Worm (Caenorhabditis elegans) whole organism, L1 larva: ENCODE measurements around the gene F35G12.5.

Experiments used
- C04F5.9 ChIP-seq: sonication (generic microtip); optimal IDR thresholded peaks from 2 replicates; lab custom pipeline; 2016; ENCODE audit warnings: missing genetic modification characterization, missing compliant biosample characterization
- F16B12.6 ChIP-seq: fragments of 150-350 bp; optimal IDR thresholded peaks from 2 replicates; lab custom pipeline; 2014; ENCODE audit warnings: missing biosample characterization, missing genetic modification characterization
- aha-1 ChIP-seq: fragments of 150-350 bp; optimal IDR thresholded peaks from 2 replicates; lab custom pipeline; 2014; ENCODE audit warnings: missing biosample characterization, missing genetic modification characterization
- alr-1 ChIP-seq: fragments of 200-800 bp; sonication (Bioruptor generic); optimal IDR thresholded peaks from 2 replicates; lab custom pipeline; 2018; ENCODE audit warnings: borderline replicate concordance, mild to moderate bottlenecking, missing genetic modification characterization, missing compliant biosample characterization
- ama-1 ChIP-seq: fragments of 150-350 bp; optimal IDR thresholded peaks from 2 replicates; lab custom pipeline; 2014
- blmp-1 ChIP-seq: fragments of 150-350 bp; optimal IDR thresholded peaks from 2 replicates; lab custom pipeline; 2014; ENCODE audit warnings: missing biosample characterization, missing genetic modification characterization
- ceh-63 ChIP-seq: fragments of 200-800 bp; sonication (Bioruptor generic); optimal IDR thresholded peaks from 2 replicates; lab custom pipeline; 2018; ENCODE audit warnings: mild to moderate bottlenecking, missing genetic modification characterization, missing compliant biosample characterization
- ceh-82 ChIP-seq, 3 experiments: fragments of 150-350 bp in 1 of 3; sonication (generic microtip) in 2 of 3; optimal IDR thresholded peaks; 2 replicates each; lab custom pipeline; 2014 to 2017; ENCODE audit warnings: missing biosample characterization in 3 of 3, missing genetic modification characterization in 3 of 3
- ceh-90 ChIP-seq: sonication (generic microtip); optimal IDR thresholded peaks from 2 replicates; lab custom pipeline; 2016; ENCODE audit warnings: missing genetic modification characterization, missing compliant biosample characterization
- ces-1 ChIP-seq: fragments of 150-350 bp; optimal IDR thresholded peaks from 2 replicates; lab custom pipeline; 2014; ENCODE audit warnings: missing biosample characterization, missing genetic modification reagents, missing genetic modification characterization
- dsc-1 ChIP-seq: sonication (generic microtip); optimal IDR thresholded peaks from 2 replicates; lab custom pipeline; 2016; ENCODE audit warnings: mild to moderate bottlenecking, missing genetic modification characterization, missing compliant biosample characterization
- efl-1 ChIP-seq, 4 experiments: fragments of 150-350 bp; optimal IDR thresholded peaks in 3 of 4; peaks in 1 of 4; 1 replicate in 1 of 4; 2 replicates in 3 of 4; lab custom pipeline; 2014; ENCODE audit warnings: missing biosample characterization in 2 of 4, missing genetic modification characterization in 2 of 4, missing genetic modification reagents in 2 of 4
- egl-27 ChIP-seq, 2 experiments: fragments of 150-350 bp in 1 of 2; sonication (generic microtip); optimal IDR thresholded peaks; 3 replicates each; lab custom pipeline; 2017 to 2018; ENCODE audit warnings: missing biosample characterization in 2 of 2, missing genetic modification characterization in 2 of 2, missing genetic modification reagents in 2 of 2
- elt-2 ChIP-seq: sonication (generic microtip); optimal IDR thresholded peaks from 2 replicates; lab custom pipeline; 2016; ENCODE audit warnings: missing genetic modification characterization, mild to moderate bottlenecking, inconsistent platforms, missing compliant biosample characterization, missing genetic modification reagents
- ets-5 ChIP-seq: fragments of 200-800 bp; sonication (Bioruptor generic); IDR thresholded peaks from 2 replicates; pipeline ENCODE4 v1.3.6; 2022; ENCODE audit warnings: missing genetic modification characterization, missing compliant biosample characterization
- fkh-4 ChIP-seq: sonication (generic microtip); optimal IDR thresholded peaks from 2 replicates; lab custom pipeline; 2016; ENCODE audit warnings: missing compliant biosample characterization, missing genetic modification characterization, borderline replicate concordance
- fkh-8 ChIP-seq: sonication (generic microtip); optimal IDR thresholded peaks from 2 replicates; lab custom pipeline; 2016; ENCODE audit warnings: mild to moderate bottlenecking, missing genetic modification characterization, missing compliant biosample characterization
- hlh-4 ChIP-seq: sonication (generic microtip); optimal IDR thresholded peaks from 2 replicates; lab custom pipeline; 2016; ENCODE audit warnings: mild to moderate bottlenecking, missing genetic modification characterization, missing compliant biosample characterization
- isw-1 ChIP-seq: fragments of 200-800 bp; sonication (Bioruptor generic); IDR thresholded peaks from 2 replicates; pipeline ENCODE4 v1.3.6; 2022; ENCODE audit warnings: missing genetic modification characterization, missing compliant biosample characterization
- jun-1 ChIP-seq: fragments of 150-350 bp; optimal IDR thresholded peaks from 2 replicates; lab custom pipeline; 2014; ENCODE audit warnings: missing biosample characterization, missing genetic modification reagents, missing genetic modification characterization
- lin-14 ChIP-seq: fragments of 200-800 bp; sonication (Bioruptor generic); optimal IDR thresholded peaks from 2 replicates; lab custom pipeline; 2018; ENCODE audit warnings: mild to moderate bottlenecking, missing genetic modification characterization, moderate library complexity, missing compliant biosample characterization
- lsy-2 ChIP-seq, 2 experiments: fragments of 150-350 bp; optimal IDR thresholded peaks; 2 replicates each; lab custom pipeline; 2014; ENCODE audit warnings: missing biosample characterization in 2 of 2, missing genetic modification characterization in 2 of 2
- mef-2 ChIP-seq: fragments of 150-350 bp; optimal IDR thresholded peaks from 2 replicates; lab custom pipeline; 2014; ENCODE audit warnings: missing biosample characterization, missing genetic modification characterization
- mep-1 ChIP-seq: fragments of 150-350 bp; optimal IDR thresholded peaks from 2 replicates; lab custom pipeline; 2014; ENCODE audit warnings: missing biosample characterization, missing genetic modification characterization
- nhr-11 ChIP-seq: fragments of 150-350 bp; optimal IDR thresholded peaks from 2 replicates; lab custom pipeline; 2014; ENCODE audit warnings: missing biosample characterization, missing genetic modification characterization
- nhr-12 ChIP-seq: sonication (generic microtip); optimal IDR thresholded peaks from 2 replicates; lab custom pipeline; 2017; ENCODE audit warnings: missing biosample characterization, missing genetic modification characterization
- nhr-237 ChIP-seq: fragments of 150-350 bp; optimal IDR thresholded peaks from 2 replicates; lab custom pipeline; 2014; ENCODE audit warnings: missing biosample characterization, missing genetic modification characterization
- nhr-47 ChIP-seq: sonication (generic microtip); optimal IDR thresholded peaks from 2 replicates; lab custom pipeline; 2016; ENCODE audit warnings: mild to moderate bottlenecking, missing genetic modification characterization, moderate library complexity, missing compliant biosample characterization
- nhr-76 ChIP-seq: sonication (generic microtip); optimal IDR thresholded peaks from 2 replicates; lab custom pipeline; 2017; ENCODE audit warnings: missing biosample characterization, missing genetic modification characterization
- nhr-77 ChIP-seq: fragments of 150-350 bp; optimal IDR thresholded peaks from 2 replicates; lab custom pipeline; 2014; ENCODE audit warnings: missing biosample characterization, missing genetic modification characterization
- nhr-85 ChIP-seq: sonication (generic microtip); peaks from one replicate; lab custom pipeline; 2016; ENCODE audit warnings: missing genetic modification characterization, inconsistent platforms, missing compliant biosample characterization
- nhr-90 ChIP-seq: sonication (generic microtip); optimal IDR thresholded peaks from 2 replicates; lab custom pipeline; 2016; ENCODE audit warnings: mild to moderate bottlenecking, missing genetic modification characterization, missing compliant biosample characterization; ENCODE audit not compliant: poor library complexity
- pax-3 ChIP-seq: fragments of 200-800 bp; sonication (Bioruptor generic); optimal IDR thresholded peaks from 2 replicates; lab custom pipeline; 2018; ENCODE audit warnings: mild to moderate bottlenecking, missing genetic modification characterization, moderate library complexity, missing compliant biosample characterization
- rnt-1 ChIP-seq: sonication (generic microtip); optimal IDR thresholded peaks from 2 replicates; lab custom pipeline; 2016; ENCODE audit warnings: mild to moderate bottlenecking, missing genetic modification characterization, moderate library complexity, missing compliant biosample characterization
- skn-1 ChIP-seq: fragments of 150-350 bp; optimal IDR thresholded peaks from 2 replicates; lab custom pipeline; 2014; ENCODE audit warnings: missing biosample characterization, missing genetic modification characterization
- snu-23 ChIP-seq: sonication (generic microtip); optimal IDR thresholded peaks from 2 replicates; lab custom pipeline; 2016; ENCODE audit warnings: missing genetic modification characterization, missing compliant biosample characterization
- sox-4 ChIP-seq: sonication (generic microtip); optimal IDR thresholded peaks from 2 replicates; lab custom pipeline; 2016; ENCODE audit warnings: missing genetic modification characterization, missing compliant biosample characterization
- swsn-7 ChIP-seq: sonication (generic microtip); optimal IDR thresholded peaks from 2 replicates; lab custom pipeline; 2016; ENCODE audit warnings: missing genetic modification characterization, missing compliant biosample characterization
- tbx-2 ChIP-seq: sonication (generic microtip); optimal IDR thresholded peaks from 2 replicates; lab custom pipeline; 2016; ENCODE audit warnings: missing genetic modification characterization, missing compliant biosample characterization
- unc-130 ChIP-seq: fragments of 150-350 bp; optimal IDR thresholded peaks from 2 replicates; lab custom pipeline; 2017; ENCODE audit warnings: missing biosample characterization, missing genetic modification characterization, inconsistent platforms
- unc-30 ChIP-seq: sonication (generic microtip); optimal IDR thresholded peaks from 2 replicates; lab custom pipeline; 2017; ENCODE audit warnings: missing biosample characterization, missing genetic modification characterization
- unc-62 ChIP-seq: fragments of 150-350 bp; optimal IDR thresholded peaks from 2 replicates; lab custom pipeline; 2014; ENCODE audit warnings: missing biosample characterization, missing genetic modification reagents, missing genetic modification characterization
- unc-86 ChIP-seq: sonication (generic microtip); optimal IDR thresholded peaks from 2 replicates; lab custom pipeline; 2016; ENCODE audit warnings: missing genetic modification characterization, missing compliant biosample characterization
- zag-1 ChIP-seq: fragments of 150-350 bp; optimal IDR thresholded peaks from 2 replicates; lab custom pipeline; 2014; ENCODE audit warnings: missing biosample characterization, missing genetic modification characterization
- ztf-11 ChIP-seq, 2 experiments: sonication (generic microtip); optimal IDR thresholded peaks; 2 replicates each; lab custom pipeline; 2016 to 2017; ENCODE audit warnings: missing genetic modification characterization in 2 of 2, missing biosample characterization in 1 of 2, missing compliant biosample characterization in 1 of 2
- ztf-4 ChIP-seq: fragments of 150-350 bp; optimal IDR thresholded peaks from 2 replicates; lab custom pipeline; 2014; ENCODE audit warnings: missing biosample characterization, missing genetic modification characterization

F35G12.5 gene

ce11 chrIII:4552872-4553271 lies 31.0 kb upstream of the F35G12.5 start:
- TF ChIP-seq dsc-1 (tag; lab: Kevin White, UChicago) (no peak), blmp-1 (tag; lab: Kevin White, UChicago) (peak; percentile 13), elt-2 (tag; lab: Kevin White, UChicago) (peak; percentile 17)

- TF ChIP-seq lsy-2 (tag; optimal IDR thresholded peaks at IDR 0.05; lab: Kevin White, UChicago) (no peak), efl-1 (optimal IDR thresholded peaks at IDR 0.05; lab: Kevin White, UChicago) (no peak), efl-1 (GFP tag; optimal IDR thresholded peaks at IDR 0.05 in 1 of 2; lab: Kevin White, UChicago) (peak in 1 of 2 experiments; percentile 37)
- TF ChIP-seq, all 84 proteins: peak for 1
These were observed 30.6 kb upstream of the F35G12.5 start, which contains the start of gene imph-1 for ce11 chrIII:4553316-4553715. imph-1 (plus strand) TSS chrIII:4553616.

- TF ChIP-seq fkh-8, result peak; percentile 9
- TF ChIP-seq zag-1 (tag; lab: Kevin White, UChicago), result no peak
- TF ChIP-seq ces-1, result no peak
- no peak for TF ChIP-seq C04F5.9 (tag; lab: Kevin White, UChicago)
- TF ChIP-seq ceh-90 (tag; lab: Kevin White, UChicago), result no peak
- TF ChIP-seq tbx-2 (tag; lab: Kevin White, UChicago), result no peak
- TF ChIP-seq nhr-12 (tag; lab: Kevin White, UChicago), result no peak
- TF ChIP-seq ztf-4 (tag; lab: Kevin White, UChicago), result no peak
- no peak for TF ChIP-seq mef-2 (tag; lab: Kevin White, UChicago)
- TF ChIP-seq efl-1 (optimal IDR thresholded peaks at IDR 0.05; lab: Kevin White, UChicago), result peak in 1 of 2 experiments; percentile 10
- TF ChIP-seq efl-1 (GFP tag; optimal IDR thresholded peaks at IDR 0.05 in 1 of 2; lab: Kevin White, UChicago), result no peak
- peak; percentile 71 for TF ChIP-seq lin-14
- TF ChIP-seq nhr-77, result no peak
- no peak for TF ChIP-seq sox-4
- TF ChIP-seq hlh-4 (tag; lab: Kevin White, UChicago), result no peak
- no peak for TF ChIP-seq dsc-1 (tag; lab: Kevin White, UChicago)
- TF ChIP-seq nhr-47, result peak; percentile 18
- TF ChIP-seq aha-1 (tag; lab: Kevin White, UChicago), result no peak
- peak in 1 of 2 experiments; percentile 16 for TF ChIP-seq lsy-2 (tag; optimal IDR thresholded peaks at IDR 0.05; lab: Kevin White, UChicago)
- TF ChIP-seq fkh-4 (tag; lab: Kevin White, UChicago), result no peak
- peak in 1 of 3 experiments; percentile 50 for TF ChIP-seq ceh-82 (tag; optimal IDR thresholded peaks at IDR 0.05; lab: Kevin White, UChicago)
- TF ChIP-seq nhr-90, result no peak
- TF ChIP-seq ztf-11 (tag; optimal IDR thresholded peaks at IDR 0.05; lab: Kevin White, UChicago), result no peak
- no peak for TF ChIP-seq swsn-7
- TF ChIP-seq nhr-85, result no peak
- no peak for TF ChIP-seq nhr-237 (tag; lab: Kevin White, UChicago)
- no peak for TF ChIP-seq jun-1 (tag; lab: Kevin White, UChicago)
- TF ChIP-seq ceh-63 (GFP tag; lab: Kevin White, UChicago), result no peak
- no peak for TF ChIP-seq pax-3 (tag; lab: Kevin White, UChicago)
These were observed 28.6 kb upstream of the F35G12.5 start for ce11 chrIII:4555345-4555744.

ce11 chrIII:4560393-4560890 lies 23.5 kb upstream of the F35G12.5 start:
- peak; percentile 41 for TF ChIP-seq nhr-76 (tag; lab: Kevin White, UChicago)
- TF ChIP-seq egl-27 (tag; optimal IDR thresholded peaks at IDR 0.05; lab: Kevin White, UChicago), result peak in 1 of 2 experiments; percentile 15
- no peak for TF ChIP-seq ets-5
- TF ChIP-seq ceh-82 (tag; optimal IDR thresholded peaks at IDR 0.05; lab: Kevin White, UChicago), result peak; percentile 52 to 75 (median 60)
- peak in 1 of 2 experiments; percentile 20 for TF ChIP-seq ztf-11 (tag; optimal IDR thresholded peaks at IDR 0.05; lab: Kevin White, UChicago)
- no peak for TF ChIP-seq alr-1 (tag; lab: Kevin White, UChicago)
- no peak for TF ChIP-seq ama-1 (lab: Kevin White, UChicago)
- TF ChIP-seq skn-1, result peak; percentile 50
- no peak for TF ChIP-seq unc-30
- TF ChIP-seq nhr-47, result peak; percentile 76
- no peak for TF ChIP-seq unc-62
- TF ChIP-seq unc-130, result peak; percentile 24
- peak; percentile 67 for TF ChIP-seq rnt-1 (tag; lab: Kevin White, UChicago)
- peak; percentile 54 for TF ChIP-seq dsc-1 (tag; lab: Kevin White, UChicago)
- TF ChIP-seq hlh-4 (tag; lab: Kevin White, UChicago), result no peak
- peak; percentile 71 for TF ChIP-seq nhr-90
- peak; percentile 56 for TF ChIP-seq unc-86 (tag; lab: Kevin White, UChicago)
- peak; percentile 84 for TF ChIP-seq nhr-85
- TF ChIP-seq nhr-11, result no peak
- TF ChIP-seq mep-1 (tag; lab: Kevin White, UChicago), result peak; percentile 81
- TF ChIP-seq F16B12.6 (tag; lab: Kevin White, UChicago), result no peak
- TF ChIP-seq mef-2 (tag; lab: Kevin White, UChicago), result no peak
- peak; percentile 77 for TF ChIP-seq snu-23 (GFP tag; lab: Kevin White, UChicago)
- no peak for TF ChIP-seq C04F5.9 (tag; lab: Kevin White, UChicago)
- TF ChIP-seq isw-1 (GFP tag; lab: Robert Waterston, UW), result peak; percentile 43
